Worm (Caenorhabditis elegans): ENCODE results near the gene T19H5.4.

- TF ChIP-seq nhr-25 (tag; optimal IDR thresholded peaks at IDR 0.05), result no peak
- TF ChIP-seq ama-1 (optimal IDR thresholded peaks at IDR 0.05), result no peak
- no peak for TF ChIP-seq lin-13 (GFP tag; optimal IDR thresholded peaks at IDR 0.05)
- no peak for TF ChIP-seq lsy-2 (tag; optimal IDR thresholded peaks at IDR 0.05)
- no peak for TF ChIP-seq lin-11 (tag; optimal IDR thresholded peaks at IDR 0.05)
- TF ChIP-seq lin-39 (tag; optimal IDR thresholded peaks at IDR 0.05), result no peak
- no peak for TF ChIP-seq ztf-11 (tag; optimal IDR thresholded peaks at IDR 0.05)
- no peak for TF ChIP-seq mdl-1 (tag; optimal IDR thresholded peaks at IDR 0.05)
- no peak for TF ChIP-seq unc-62 (GFP tag; optimal IDR thresholded peaks at IDR 0.05)
- TF ChIP-seq snpc-4 (tag; optimal IDR thresholded peaks at IDR 0.05), result no peak
- TF ChIP-seq skn-1 (tag; optimal IDR thresholded peaks at IDR 0.05), result peak; percentile 48
- no peak for TF ChIP-seq aly-2 (tag; optimal IDR thresholded peaks at IDR 0.05)
- TF ChIP-seq nhr-10 (tag; optimal IDR thresholded peaks at IDR 0.05), result no peak
- TF ChIP-seq nhr-77 (tag; optimal IDR thresholded peaks at IDR 0.05), result no peak
These were observed 18.8 kb downstream of the T19H5.4 start, which contains the start of gene chil-23 for ce11 chrII:9468414-9468813.
